Worm (Caenorhabditis elegans): ENCODE results near the gene gcy-13.

The gcy-13 gene

ce11 chrV:12353505-12353904 is 15.8 kb downstream of the gcy-13 start:
- TF ChIP-seq hlh-11 (tag; optimal IDR thresholded peaks at IDR 0.05): peak; percentile 33
- no peak for TF ChIP-seq fkh-10 (GFP tag; optimal IDR thresholded peaks at IDR 0.05)
- TF ChIP-seq aha-1 (tag): peak; percentile 79
- TF ChIP-seq jun-1 (tag; optimal IDR thresholded peaks at IDR 0.05): no peak
- peak in 1 of 2 experiments; percentile 1 for TF ChIP-seq unc-62 (GFP tag; optimal IDR thresholded peaks at IDR 0.05 in 1 of 2)
- TF ChIP-seq unc-62 (tag; optimal IDR thresholded peaks at IDR 0.05): no peak
- peak; percentile 99 for TF ChIP-seq set-16 (GFP tag; IDR thresholded peaks at IDR 0.05)
- TF ChIP-seq mxl-3 (GFP tag; optimal IDR thresholded peaks at IDR 0.05): peak; percentile 32
- no peak for TF ChIP-seq spr-3 (GFP tag; optimal IDR thresholded peaks at IDR 0.05)
- TF ChIP-seq lin-29 (GFP tag; IDR thresholded peaks at IDR 0.05): no peak
- 0 out of 2 replicates have a peak, but pooled peaks have one; percentile 24 for TF ChIP-seq D1046.2 (GFP tag; IDR thresholded peaks at IDR 0.05)
- TF ChIP-seq nhr-76 (tag; optimal IDR thresholded peaks at IDR 0.05): no peak

ce11 chrV:12352881-12353280 is 16.5 kb downstream of the gcy-13 start:
- TF ChIP-seq ceh-44 (GFP tag; IDR thresholded peaks at IDR 0.05): no peak
- TF ChIP-seq hlh-11 (tag; optimal IDR thresholded peaks at IDR 0.05): peak; percentile 11
- no peak for TF ChIP-seq fos-1 (tag; optimal IDR thresholded peaks at IDR 0.05)
- no peak for TF ChIP-seq fkh-10 (GFP tag; optimal IDR thresholded peaks at IDR 0.05)
- no peak for TF ChIP-seq snpc-1.2 (GFP tag; IDR thresholded peaks at IDR 0.05)
- no peak for TF ChIP-seq ces-1 (GFP tag; optimal IDR thresholded peaks at IDR 0.05)
- TF ChIP-seq zfp-2 (tag; optimal IDR thresholded peaks at IDR 0.05): no peak
- TF ChIP-seq madf-9 (GFP tag; conservative IDR thresholded peaks at IDR 0.05): no peak
- no peak for TF ChIP-seq lin-13 (GFP tag; optimal IDR thresholded peaks at IDR 0.05)
- no peak for TF ChIP-seq ceh-82 (tag; optimal IDR thresholded peaks at IDR 0.05)
- TF ChIP-seq sdz-12 (GFP tag; optimal IDR thresholded peaks at IDR 0.05): no peak
- TF ChIP-seq madf-5 (GFP tag; IDR thresholded peaks at IDR 0.05): no peak
- TF ChIP-seq mes-2 (tag; optimal IDR thresholded peaks at IDR 0.05; ENCODE audit: poor library complexity, severe bottlenecking): no peak
- TF ChIP-seq ama-1 (optimal IDR thresholded peaks at IDR 0.05): peak; percentile 55
- TF ChIP-seq nhr-25 (tag; optimal IDR thresholded peaks at IDR 0.05; ENCODE audit: borderline replicate concordance, insufficient read depth): no peak

- TF ChIP-seq hif-1 (tag; optimal IDR thresholded peaks at IDR 0.05) (no peak), nhr-111 (GFP tag; optimal IDR thresholded peaks at IDR 0.05) (no peak), daf-16 (GFP tag; optimal IDR thresholded peaks at IDR 0.05) (no peak), daf-16 (tag; optimal IDR thresholded peaks at IDR 0.05) (no peak), Y5F2A.4 (GFP tag; optimal IDR thresholded peaks at IDR 0.05) (no peak), F26F4.8 (GFP tag; conservative IDR thresholded peaks at IDR 0.05) (no peak), zag-1 (tag; optimal IDR thresholded peaks at IDR 0.05) (no peak)
Observed at ce11 chrV:12352445-12352844, 16.9 kb downstream of the gcy-13 start, which contains the start of gene sqt-3. Gene sqt-3 (plus strand): TSS chrV:12352745.

ce11 chrV:12351842-12352241 is 17.5 kb downstream of the gcy-13 start:
- no peak for TF ChIP-seq zfp-3 (GFP tag; conservative IDR thresholded peaks at IDR 0.05)
- peak; percentile 63 for TF ChIP-seq hlh-30 (tag; optimal IDR thresholded peaks at IDR 0.05; ENCODE audit: insufficient read depth)
- peak; percentile 14 for TF ChIP-seq hlh-11 (tag; optimal IDR thresholded peaks at IDR 0.05)

- TF ChIP-seq jun-1 (tag; optimal IDR thresholded peaks at IDR 0.05) (no peak), daf-19 (GFP tag; conservative IDR thresholded peaks at IDR 0.05) (no peak), mep-1 (tag; optimal IDR thresholded peaks at IDR 0.05) (no peak), daf-8 (GFP tag; IDR thresholded peaks at IDR 0.05) (no peak), snpc-4 (tag; optimal IDR thresholded peaks at IDR 0.05) (no peak), hlh-11 (tag; optimal IDR thresholded peaks at IDR 0.05) (peak; percentile 31), nhr-77 (tag; optimal IDR thresholded peaks at IDR 0.05) (no peak), rbr-2 (tag; optimal IDR thresholded peaks at IDR 0.05) (no peak), lin-38 (GFP tag; IDR thresholded peaks at IDR 0.05) (no peak), madf-9 (GFP tag; conservative IDR thresholded peaks at IDR 0.05) (no peak), F49E8.2 (tag; optimal IDR thresholded peaks at IDR 0.05; ENCODE audit: borderline replicate concordance) (no peak), F26F4.8 (GFP tag; conservative IDR thresholded peaks at IDR 0.05) (no peak), nhr-48 (tag; optimal IDR thresholded peaks at IDR 0.05) (peak; percentile 42), ceh-82 (tag; optimal IDR thresholded peaks at IDR 0.05) (no peak)
Observed at ce11 chrV:12349365-12349764, 20.0 kb downstream of the gcy-13 start.

Measured in whole organism, L4 larva.